Worm (Caenorhabditis elegans) whole organism, dauer: ENCODE measurements around the gene K01A2.10.

ENCODE experiments used
- unc-62 ChIP-seq: sonication (generic microtip); optimal IDR thresholded peaks from 2 replicates; lab custom pipeline; 2017; ENCODE audit warnings: missing biosample characterization, missing genetic modification reagents, missing genetic modification characterization

The K01A2.10 gene

DNA sequence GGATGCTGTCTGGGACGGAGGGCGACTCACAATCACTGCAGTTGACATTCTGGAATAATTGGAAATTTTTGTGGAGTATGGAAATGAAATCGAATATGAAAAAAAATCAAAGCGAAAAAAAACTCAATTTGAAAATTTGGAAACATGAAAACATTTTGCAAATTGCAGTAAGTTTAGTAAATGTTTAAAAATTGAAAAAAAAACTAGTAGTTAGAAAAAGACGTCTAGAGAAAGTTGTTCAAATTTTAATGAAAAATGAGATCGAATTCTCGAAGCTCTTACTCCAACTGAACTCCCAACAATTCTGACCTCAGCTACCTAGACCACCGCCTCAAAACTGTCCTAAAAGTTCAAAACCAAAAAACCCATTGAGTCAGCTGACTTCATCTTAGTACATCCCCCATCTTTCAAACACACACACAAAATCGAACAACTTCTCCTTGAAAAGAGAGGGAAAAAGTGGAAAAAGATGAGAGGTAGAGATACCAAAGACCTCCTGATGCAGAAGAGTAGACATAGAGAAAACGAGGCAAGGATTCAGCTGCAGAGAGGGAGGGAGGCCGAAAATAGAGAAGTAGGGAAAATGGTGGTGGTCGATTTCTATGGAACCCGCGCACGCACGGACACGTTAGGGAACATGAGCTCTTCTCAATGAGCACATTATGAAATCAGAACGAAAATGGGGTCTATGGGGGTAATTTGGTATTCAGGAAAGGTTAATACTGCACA is at the start of gene K01A2.10:
Gene K01A2.10, minus strand, starts transcription at position 51 of the 729 bp plus-strand sequence.
- TF ChIP-seq unc-62, result no peak

- TF ChIP-seq unc-62, result no peak
Observed at ce11 chrII:372235-372634, 49.3 kb upstream of the K01A2.10 start.

ce11 chrII:371549-371948 is 48.7 kb upstream of the K01A2.10 start:
- no peak for TF ChIP-seq unc-62

ce11 chrII:370394-370793 is 47.5 kb upstream of the K01A2.10 start:
- TF ChIP-seq unc-62, result no peak

DNA sequence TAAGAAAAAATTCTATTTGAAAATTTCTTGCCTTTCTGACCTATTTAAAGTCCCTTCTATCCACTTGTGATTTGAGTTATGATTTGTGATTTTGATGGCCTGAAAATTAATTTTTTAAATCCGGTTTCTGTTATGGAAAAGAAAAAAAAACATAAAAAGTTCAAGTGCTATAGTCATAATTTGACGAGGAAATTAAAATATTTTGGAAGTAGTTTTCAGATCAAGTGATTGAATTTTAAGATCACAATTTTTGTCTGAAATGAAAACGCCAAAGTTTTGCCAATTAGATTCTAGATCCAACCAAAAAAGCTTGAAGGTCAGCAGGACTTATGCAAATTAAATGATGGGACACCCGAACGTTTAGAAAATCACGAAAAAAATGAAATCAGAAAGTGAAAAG is 44.6 kb upstream of the K01A2.10 start, which contains the start of gene ptr-3:
Gene ptr-3, minus strand, starts transcription at position 101 of the 400 bp plus-strand sequence.
- TF ChIP-seq unc-62, result no peak

ce11 chrII:356969-357368 is 34.1 kb upstream of the K01A2.10 start, which contains the start of gene dmsr-4:
dmsr-4 (minus strand) TSS chrII:357069.
- no peak for TF ChIP-seq unc-62

DNA sequence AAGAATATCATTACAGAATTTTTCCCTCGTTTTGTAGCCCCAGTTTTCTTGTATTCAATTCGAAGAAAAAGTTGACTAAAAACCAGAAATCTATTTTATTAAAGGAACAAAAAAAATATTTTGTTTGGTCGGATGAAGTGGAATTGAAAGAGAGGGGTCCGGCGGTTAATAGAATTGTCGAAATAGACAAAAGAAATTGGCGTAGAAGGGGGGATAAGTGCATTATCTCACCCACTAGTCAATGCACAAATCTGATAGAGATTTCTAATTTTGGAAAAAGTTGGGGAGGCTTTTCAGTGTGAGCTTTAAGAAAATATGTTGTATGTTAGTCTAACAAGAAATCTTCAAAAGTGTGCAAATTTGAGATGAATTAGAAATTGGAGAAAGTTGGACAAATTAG is 31.6 kb upstream of the K01A2.10 start:
- no peak for TF ChIP-seq unc-62

- TF ChIP-seq unc-62, result no peak
Observed at ce11 chrII:349749-350148, 26.9 kb upstream of the K01A2.10 start.

DNA sequence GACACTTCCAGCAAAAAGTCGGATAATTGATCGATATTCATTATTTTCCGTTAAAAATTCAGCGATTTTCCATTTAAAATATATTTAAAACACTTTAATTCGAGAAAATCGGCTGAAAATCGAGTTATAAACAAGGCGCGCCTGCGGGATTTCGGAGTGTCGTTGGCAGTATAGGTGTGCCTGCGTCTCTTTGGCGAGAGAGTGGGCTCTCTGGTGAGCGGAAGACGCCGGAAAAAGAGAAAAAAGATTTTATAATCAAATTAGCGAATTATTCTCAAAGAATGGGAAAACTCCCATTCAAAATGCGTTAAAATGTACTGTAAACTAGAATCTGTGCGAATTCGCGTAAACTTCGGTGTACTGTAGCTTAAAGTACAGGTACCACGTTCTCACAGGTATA is 24.8 kb upstream of the K01A2.10 start, which contains the start of gene D1069.3:
Gene D1069.3, minus strand, starts transcription at position 158 of the 400 bp plus-strand sequence.
- no peak for TF ChIP-seq unc-62

- TF ChIP-seq unc-62, result no peak
Observed at ce11 chrII:341282-341681, 18.4 kb upstream of the K01A2.10 start.

DNA sequence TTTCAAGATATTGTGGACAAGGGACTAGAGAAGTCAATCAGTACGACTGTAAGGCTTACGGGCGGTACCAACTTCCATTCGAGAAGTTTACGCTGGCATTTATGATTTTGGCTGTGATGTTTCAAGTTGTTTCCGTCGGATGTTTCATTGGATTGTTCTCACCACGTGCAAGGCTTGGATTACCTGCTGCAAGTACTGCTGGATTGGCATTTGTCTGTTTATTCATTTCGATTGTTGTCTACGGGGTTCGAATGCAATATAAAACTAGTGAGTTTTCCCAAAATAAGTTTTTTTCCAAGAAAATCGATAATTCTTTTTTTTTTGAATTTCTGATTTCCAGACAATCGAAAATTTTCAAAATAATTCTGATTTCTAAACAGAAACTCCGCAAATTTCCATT is 17.8 kb upstream of the K01A2.10 start:
- TF ChIP-seq unc-62, result no peak

DNA sequence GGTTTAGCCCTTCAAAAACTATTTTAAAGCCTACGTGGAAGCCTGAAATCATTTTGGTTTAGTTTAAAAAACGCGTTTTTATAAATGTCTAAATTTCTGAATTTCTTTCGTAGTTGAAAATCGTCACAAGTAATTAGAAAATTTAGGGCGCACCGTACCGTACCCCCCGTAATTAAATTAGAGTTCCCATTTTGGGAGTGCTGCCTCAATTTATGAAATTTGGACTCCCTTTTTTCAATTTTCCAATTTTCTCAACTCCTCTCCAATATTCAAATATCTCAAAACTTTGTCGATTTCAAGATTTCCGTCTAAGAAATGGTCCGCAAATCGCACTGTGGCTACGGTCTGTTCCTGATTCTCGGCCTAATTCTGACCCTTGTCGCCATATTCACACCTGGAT is 17.3 kb upstream of the K01A2.10 start, which contains the start of gene clc-31:
Gene clc-31, plus strand, starts transcription at position 301 of the 400 bp plus-strand sequence.
- no peak for TF ChIP-seq unc-62

- no peak for TF ChIP-seq unc-62
Observed at ce11 chrII:337233-337832, 14.4 kb upstream of the K01A2.10 start, which contains the start of gene cpn-2. cpn-2 (plus strand) TSS chrII:337782.

ce11 chrII:334828-335227 is 11.9 kb upstream of the K01A2.10 start:
- no peak for TF ChIP-seq unc-62

DNA sequence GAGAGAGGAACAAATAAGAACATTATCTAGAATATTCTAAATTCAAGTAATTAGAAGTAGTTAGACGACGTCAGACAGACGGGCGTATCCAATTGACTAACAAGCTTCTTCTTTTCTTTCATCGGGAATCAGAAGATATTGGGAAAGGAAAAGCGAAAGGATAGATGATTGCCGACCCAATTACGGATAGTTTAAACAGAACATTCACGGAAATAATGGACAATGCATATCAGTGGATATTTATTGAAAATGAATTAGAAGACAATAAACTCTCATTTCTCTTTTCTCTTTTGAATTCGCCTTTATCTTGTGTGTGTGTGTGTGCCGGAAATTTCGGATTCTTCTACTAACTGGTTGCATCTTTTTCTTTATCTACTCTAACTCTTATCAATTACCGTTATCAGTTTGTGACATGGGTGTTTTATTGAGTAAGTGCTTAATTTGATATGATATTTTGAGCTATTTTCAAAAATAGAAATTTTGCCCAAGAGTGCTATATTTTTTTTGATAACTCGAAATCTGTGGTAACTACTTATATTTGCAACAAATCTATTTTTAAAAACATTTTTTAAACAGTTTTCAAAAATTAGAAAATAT is 11.1 kb upstream of the K01A2.10 start:
- no peak for TF ChIP-seq unc-62

ce11 chrII:332419-332818 is 9.5 kb upstream of the K01A2.10 start, which contains the start of gene cbn-1:
cbn-1 (minus strand) TSS chrII:332519.
- no peak for TF ChIP-seq unc-62

DNA sequence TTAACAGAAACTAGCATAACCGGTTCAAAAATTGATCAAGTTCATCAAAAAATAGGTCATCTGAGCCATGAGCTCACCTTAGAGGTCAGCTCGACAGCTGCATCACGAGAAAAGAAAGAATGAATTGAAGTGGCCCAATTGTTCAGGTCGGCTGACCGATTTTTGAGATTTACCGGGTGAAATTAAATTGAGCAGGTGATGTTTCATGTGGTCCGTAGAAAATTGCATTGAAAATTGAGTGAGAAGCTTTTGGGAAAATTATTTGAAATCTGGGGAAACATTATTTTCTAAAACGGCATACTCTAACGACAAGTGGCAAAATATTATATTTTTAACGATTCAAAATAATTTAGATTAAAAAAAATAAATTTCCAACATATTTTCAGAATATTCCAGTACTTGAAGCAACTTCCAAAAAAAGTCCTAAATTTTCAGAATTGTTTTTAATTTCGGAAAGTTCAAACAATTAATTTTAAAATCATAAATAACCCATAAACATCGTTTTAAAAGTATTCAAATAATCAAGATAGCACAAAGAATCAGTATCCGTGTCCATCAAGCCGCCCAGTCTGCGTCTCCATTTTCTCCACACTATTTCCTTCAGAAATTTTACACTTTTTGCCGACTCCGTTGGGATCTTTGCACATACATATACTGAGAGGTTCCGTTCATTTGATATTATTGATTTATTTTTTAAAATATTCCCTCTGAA is 2.9 kb upstream of the K01A2.10 start, which contains the start of gene sgcb-1:
Gene sgcb-1, plus strand, starts transcription at position 662 of the 712 bp plus-strand sequence.
- no peak for TF ChIP-seq unc-62
